Worm (Caenorhabditis elegans) whole organism, midembryonic: Measurements from ENCODE around the gene C50F7.6.

Experiments
- T22C8.4 ChIP-seq: fragments of 200-800 bp; sonication (Bioruptor generic); IDR thresholded peaks from 2 replicates; pipeline ENCODE4 v1.3.6; 2022; ENCODE audit warnings: missing genetic modification characterization, missing compliant biosample characterization
- cog-1 ChIP-seq: sonication (generic microtip); optimal IDR thresholded peaks from 2 replicates; lab custom pipeline; 2016; ENCODE audit warnings: missing genetic modification characterization, missing compliant biosample characterization
- flt-1 ChIP-seq: fragments of 200-800 bp; sonication (Bioruptor generic); IDR thresholded peaks from 2 replicates; pipeline ENCODE4 v1.3.6; 2022; ENCODE audit warnings: missing genetic modification characterization, missing compliant biosample characterization
- klf-2 ChIP-seq: fragments of 200-800 bp; sonication (Bioruptor generic); conservative IDR thresholded peaks from 2 replicates; pipeline ENCODE4 v1.3.6; 2022; ENCODE audit warnings: missing genetic modification reagents, missing genetic modification characterization, missing compliant biosample characterization
- med-1 ChIP-seq: sonication (generic microtip); optimal IDR thresholded peaks from 2 replicates; lab custom pipeline; 2017; ENCODE audit warnings: missing genetic modification characterization, mild to moderate bottlenecking, missing compliant biosample characterization, antibody characterized with exemption, missing genetic modification reagents; ENCODE audit not compliant: insufficient read depth
- ref-1 ChIP-seq: fragments of 200-800 bp; sonication (Bioruptor generic); conservative IDR thresholded peaks from 2 replicates; pipeline ENCODE4 v1.3.6; 2022; ENCODE audit warnings: missing genetic modification reagents, missing genetic modification characterization, missing compliant biosample characterization
- tab-1 ChIP-seq: fragments of 200-800 bp; sonication (Bioruptor generic); IDR thresholded peaks from 2 replicates; pipeline ENCODE4 v1.3.6; 2022; ENCODE audit warnings: missing genetic modification characterization, missing compliant biosample characterization
- ztf-23 ChIP-seq: fragments of 200-800 bp; sonication (Bioruptor generic); IDR thresholded peaks from 2 replicates; pipeline ENCODE4 v1.3.6; 2022; ENCODE audit warnings: missing genetic modification reagents, missing genetic modification characterization, missing compliant biosample characterization
- ztf-29 ChIP-seq: fragments of 200-800 bp; sonication (Bioruptor generic); IDR thresholded peaks from 2 replicates; pipeline ENCODE4 v1.3.6; 2022; ENCODE audit warnings: missing genetic modification reagents, missing genetic modification characterization, missing compliant biosample characterization

The C50F7.6 gene

ce11 chrIV:7747838-7748237, 24.8 kb upstream of the C50F7.6 start, which contains the start of gene klo-1:
Gene klo-1, minus strand, starts transcription at chrIV:7748225.
- no peak for TF ChIP-seq T22C8.4 (GFP tag; lab: Robert Waterston, UW)
- TF ChIP-seq klf-2 (GFP tag; lab: Robert Waterston, UW), result no peak
- TF ChIP-seq tab-1 (GFP tag; lab: Robert Waterston, UW), result no peak
- no peak for TF ChIP-seq ztf-29 (GFP tag; lab: Robert Waterston, UW)
- TF ChIP-seq ztf-23 (GFP tag; lab: Robert Waterston, UW), result no peak
- no peak for TF ChIP-seq med-1 (GFP tag; lab: Kevin White, UChicago)
- TF ChIP-seq cog-1 (tag; lab: Kevin White, UChicago), result no peak
- TF ChIP-seq flt-1 (GFP tag; lab: Robert Waterston, UW), result no peak
- no peak for TF ChIP-seq ref-1 (GFP tag; lab: Robert Waterston, UW)

DNA sequence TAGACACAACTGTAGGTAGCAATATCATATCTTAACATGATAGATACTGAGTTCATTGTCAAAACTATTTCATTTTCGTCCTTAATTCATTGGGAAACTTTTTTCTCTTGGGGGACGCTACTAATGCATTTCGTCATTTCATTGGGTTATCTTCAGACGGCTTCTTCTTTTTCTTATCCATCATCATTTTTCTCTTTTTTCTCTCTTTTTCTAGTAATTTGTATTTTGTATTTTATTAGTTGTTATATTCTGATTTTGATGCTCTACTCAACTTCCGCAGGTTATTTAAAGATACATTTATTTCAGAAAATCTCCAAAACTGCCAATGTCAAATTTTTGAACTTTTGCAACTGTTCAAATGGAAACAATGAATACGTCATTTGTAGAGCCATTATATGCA, 20.5 kb upstream of the C50F7.6 start, which contains the start of gene npr-35:
npr-35 (plus strand) TSS at position 301 of the 400 bp plus-strand sequence.
- TF ChIP-seq cog-1 (tag; lab: Kevin White, UChicago) (no peak), flt-1 (GFP tag; lab: Robert Waterston, UW) (no peak), ztf-29 (GFP tag; lab: Robert Waterston, UW) (no peak), T22C8.4 (GFP tag; lab: Robert Waterston, UW) (no peak), klf-2 (GFP tag; lab: Robert Waterston, UW) (no peak), ref-1 (GFP tag; lab: Robert Waterston, UW) (no peak), med-1 (GFP tag; lab: Kevin White, UChicago) (no peak), ztf-23 (GFP tag; lab: Robert Waterston, UW) (no peak), tab-1 (GFP tag; lab: Robert Waterston, UW) (no peak)

DNA sequence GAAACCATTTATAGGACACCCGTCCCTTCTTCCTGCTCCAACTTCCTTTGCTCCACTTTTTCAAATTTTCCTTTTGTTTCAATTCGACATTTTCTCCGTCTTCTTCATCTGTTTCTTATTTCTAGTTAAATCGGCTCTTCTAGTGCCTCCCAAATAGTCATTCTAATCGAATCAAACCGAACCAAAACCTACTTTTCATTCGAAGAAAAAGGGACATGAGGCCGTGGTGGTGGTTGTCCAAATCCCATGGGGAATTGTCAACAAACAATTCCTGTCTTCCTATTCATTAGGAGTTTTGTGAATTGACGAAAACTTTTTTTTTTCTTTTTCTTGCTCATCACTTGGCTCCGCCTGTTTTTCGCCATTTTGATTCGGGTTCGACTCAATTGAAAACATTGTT, 13.6 kb upstream of the C50F7.6 start:
- TF ChIP-seq klf-2 (GFP tag; lab: Robert Waterston, UW) (no peak), T22C8.4 (GFP tag; lab: Robert Waterston, UW) (no peak), flt-1 (GFP tag; lab: Robert Waterston, UW) (no peak), ztf-29 (GFP tag; lab: Robert Waterston, UW) (no peak), ref-1 (GFP tag; lab: Robert Waterston, UW) (no peak), med-1 (GFP tag; lab: Kevin White, UChicago) (no peak), tab-1 (GFP tag; lab: Robert Waterston, UW) (no peak), ztf-23 (GFP tag; lab: Robert Waterston, UW) (no peak), cog-1 (tag; lab: Kevin White, UChicago) (no peak)

ce11 chrIV:7734619-7735018, 11.6 kb upstream of the C50F7.6 start, which contains the start of gene clx-1:
Gene clx-1, plus strand, starts transcription at chrIV:7734648.
- no peak for TF ChIP-seq ztf-23 (GFP tag; lab: Robert Waterston, UW)
- TF ChIP-seq cog-1 (tag; lab: Kevin White, UChicago), result no peak
- TF ChIP-seq T22C8.4 (GFP tag; lab: Robert Waterston, UW), result no peak
- TF ChIP-seq flt-1 (GFP tag; lab: Robert Waterston, UW), result no peak
- no peak for TF ChIP-seq med-1 (GFP tag; lab: Kevin White, UChicago)
- TF ChIP-seq ztf-29 (GFP tag; lab: Robert Waterston, UW), result no peak
- no peak for TF ChIP-seq klf-2 (GFP tag; lab: Robert Waterston, UW)
- no peak for TF ChIP-seq tab-1 (GFP tag; lab: Robert Waterston, UW)
- no peak for TF ChIP-seq ref-1 (GFP tag; lab: Robert Waterston, UW)

DNA sequence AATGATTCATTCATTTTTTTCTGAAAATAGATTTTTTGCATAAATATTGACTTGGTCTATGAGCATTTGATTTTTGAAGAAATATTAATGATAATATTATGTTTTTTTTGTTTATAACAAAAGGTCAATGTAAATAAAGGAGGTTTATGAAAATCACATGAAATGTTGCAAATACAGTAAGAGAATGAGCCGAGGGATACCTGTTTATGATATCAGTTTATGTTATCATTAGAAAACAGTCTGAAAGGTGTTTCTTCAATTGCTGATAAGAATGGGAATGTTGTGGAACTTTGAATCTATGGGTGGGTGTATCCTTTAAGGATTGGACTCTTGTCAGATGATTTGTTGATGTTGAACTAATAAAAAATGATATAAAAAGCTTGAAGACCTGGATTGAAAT, 11.2 kb upstream of the C50F7.6 start:
- TF ChIP-seq ztf-29 (GFP tag; lab: Robert Waterston, UW) (no peak), ztf-23 (GFP tag; lab: Robert Waterston, UW) (no peak), cog-1 (tag; lab: Kevin White, UChicago) (no peak), med-1 (GFP tag; lab: Kevin White, UChicago) (no peak), ref-1 (GFP tag; lab: Robert Waterston, UW) (no peak)

ce11 chrIV:7731960-7732359, 9.0 kb upstream of the C50F7.6 start, which contains the start of the genes C50F7.9 and C50F7.3:
Gene C50F7.9, minus strand, starts transcription at chrIV:7732060.
Gene C50F7.3, plus strand, starts transcription at chrIV:7732329.
- TF ChIP-seq flt-1 (GFP tag; lab: Robert Waterston, UW) (no peak), cog-1 (tag; lab: Kevin White, UChicago) (no peak), med-1 (GFP tag; lab: Kevin White, UChicago) (no peak), ztf-29 (GFP tag; lab: Robert Waterston, UW) (no peak), ztf-23 (GFP tag; lab: Robert Waterston, UW) (no peak), tab-1 (GFP tag; lab: Robert Waterston, UW) (no peak), ref-1 (GFP tag; lab: Robert Waterston, UW) (no peak), T22C8.4 (GFP tag; lab: Robert Waterston, UW) (no peak), klf-2 (GFP tag; lab: Robert Waterston, UW) (no peak)

DNA sequence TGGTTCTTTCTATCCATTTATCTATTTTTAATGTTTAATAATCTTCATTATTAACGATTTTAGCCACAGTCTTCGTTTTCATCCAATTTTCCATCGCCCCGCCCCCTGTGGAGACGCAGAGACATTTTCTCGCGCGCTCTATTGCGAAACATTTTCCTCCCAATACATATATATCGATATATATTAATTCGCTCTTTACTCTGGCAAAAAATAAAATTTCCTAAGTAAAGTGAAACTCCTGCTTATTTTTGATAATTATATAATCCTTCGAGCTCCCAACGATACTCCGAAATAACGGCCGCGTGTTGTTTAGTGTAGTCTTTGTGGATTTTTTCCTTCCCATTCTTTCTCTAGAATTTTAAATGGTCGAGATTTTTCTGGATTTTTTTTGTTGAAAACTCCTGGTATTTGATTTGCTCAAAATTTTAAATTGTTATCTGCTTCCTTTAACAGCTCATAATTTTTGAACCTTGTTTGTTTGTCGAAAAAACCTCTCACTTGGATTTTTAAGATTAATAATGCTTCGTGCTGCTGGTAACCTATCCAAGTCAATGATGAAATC, 5.5 kb upstream of the C50F7.6 start, which contains the start of gene sucg-1:
sucg-1 (plus strand) TSS at position 512 of the 562 bp plus-strand sequence.
- no peak for TF ChIP-seq T22C8.4 (GFP tag; lab: Robert Waterston, UW)
- TF ChIP-seq flt-1 (GFP tag; lab: Robert Waterston, UW), result no peak
- TF ChIP-seq ztf-23 (GFP tag; lab: Robert Waterston, UW), result no peak
- TF ChIP-seq tab-1 (GFP tag; lab: Robert Waterston, UW), result no peak
- no peak for TF ChIP-seq ref-1 (GFP tag; lab: Robert Waterston, UW)

DNA sequence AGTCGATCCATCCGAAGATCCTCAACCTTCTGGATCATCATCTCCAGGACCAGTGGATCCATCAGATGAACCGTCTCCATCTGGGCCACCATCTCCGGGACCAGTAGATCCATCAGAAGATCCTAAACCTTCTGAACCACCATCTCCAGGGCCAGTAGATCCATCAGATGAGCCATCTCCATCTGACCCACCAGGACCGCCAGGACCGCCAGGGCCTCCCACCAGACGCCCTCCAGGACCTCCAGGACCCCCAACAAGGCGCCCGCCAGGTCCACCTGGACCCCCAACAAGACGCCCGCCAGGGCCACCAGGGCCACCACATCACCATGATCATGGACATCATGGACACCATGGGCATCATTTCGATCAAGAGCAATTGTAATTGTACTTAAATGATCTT, 4.3 kb upstream of the C50F7.6 start:
- TF ChIP-seq ref-1 (GFP tag; lab: Robert Waterston, UW), result no peak
- no peak for TF ChIP-seq cog-1 (tag; lab: Kevin White, UChicago)
- no peak for TF ChIP-seq T22C8.4 (GFP tag; lab: Robert Waterston, UW)
- TF ChIP-seq klf-2 (GFP tag; lab: Robert Waterston, UW), result no peak
- no peak for TF ChIP-seq ztf-29 (GFP tag; lab: Robert Waterston, UW)
- TF ChIP-seq tab-1 (GFP tag; lab: Robert Waterston, UW), result no peak
- no peak for TF ChIP-seq med-1 (GFP tag; lab: Kevin White, UChicago)
- TF ChIP-seq ztf-23 (GFP tag; lab: Robert Waterston, UW), result no peak
- no peak for TF ChIP-seq flt-1 (GFP tag; lab: Robert Waterston, UW)
